Worm (Caenorhabditis elegans): ENCODE measurements around the gene R04E5.8.

The R04E5.8 gene

DNA sequence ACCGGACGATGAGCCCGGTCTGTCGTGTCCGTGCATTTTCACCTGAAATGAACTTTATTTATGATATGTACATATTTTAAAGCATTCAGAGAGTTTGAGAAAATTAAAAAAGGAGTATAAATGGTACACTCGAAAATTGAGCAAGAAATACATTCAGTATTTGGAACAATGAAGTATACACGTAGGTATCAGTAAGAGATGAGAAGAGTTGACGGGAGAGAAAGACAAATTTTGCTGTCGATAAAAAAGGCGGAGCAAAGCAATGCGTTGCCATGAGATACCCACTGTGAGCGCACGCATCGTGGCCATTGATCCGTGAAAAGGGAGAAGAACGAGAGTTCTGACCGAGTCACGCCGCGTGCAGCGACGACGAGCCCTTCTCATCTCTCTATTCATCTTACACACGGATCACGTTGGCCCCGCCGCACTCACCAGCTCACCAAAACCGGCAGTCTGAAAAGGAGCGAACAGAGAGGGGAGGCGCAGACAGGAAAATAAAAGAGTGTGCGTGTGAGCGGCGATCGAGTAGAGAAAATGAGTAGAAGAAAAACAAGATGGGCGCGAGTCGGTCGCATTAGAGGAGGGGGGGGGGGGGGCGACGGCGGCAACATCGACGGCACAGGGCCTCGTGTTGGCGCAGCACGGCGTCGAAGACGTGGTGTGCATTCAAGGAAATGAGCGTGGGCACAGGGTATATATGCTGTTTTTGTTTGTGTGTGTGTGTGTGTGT is at the start of gene R04E5.8 (continued):
- TF ChIP-seq atf-7 (tag; optimal IDR thresholded peaks at IDR 0.05), result peak; percentile 42
- TF ChIP-seq nhr-27 (tag; optimal IDR thresholded peaks at IDR 0.05), result no peak
- TF ChIP-seq attf-5 (GFP tag; optimal IDR thresholded peaks at IDR 0.05), result peak; percentile 68
- peak; percentile 9; the same call in 1 of the 2 replicates for TF ChIP-seq hmg-20 (GFP tag; IDR thresholded peaks at IDR 0.05)
- no peak for TF ChIP-seq Y53F4B.3 (GFP tag; IDR thresholded peaks at IDR 0.05)
- no peak for TF ChIP-seq aptf-3 (GFP tag; IDR thresholded peaks at IDR 0.05)
- TF ChIP-seq C17E4.6 (GFP tag; IDR thresholded peaks at IDR 0.05), result no peak
- TF ChIP-seq F57C9.4 (tag; optimal IDR thresholded peaks at IDR 0.05), result no peak
- TF ChIP-seq athp-1 (tag; optimal IDR thresholded peaks at IDR 0.05), result peak; percentile 20
- TF ChIP-seq dox-1 (GFP tag; IDR thresholded peaks at IDR 0.05), result peak; percentile 71
- no peak for TF ChIP-seq F49E8.2 (tag; optimal IDR thresholded peaks at IDR 0.05; ENCODE audit: insufficient read depth)
- no peak for TF ChIP-seq attf-3 (GFP tag; conservative IDR thresholded peaks at IDR 0.05)
- no peak for TF ChIP-seq ets-4 (GFP tag; optimal IDR thresholded peaks at IDR 0.05)
- no peak for TF ChIP-seq efl-1 (GFP tag; optimal IDR thresholded peaks at IDR 0.05)
- TF ChIP-seq lin-40 (tag; optimal IDR thresholded peaks at IDR 0.05), result peak; percentile 46
- no peak for TF ChIP-seq Y67H2A.10 (GFP tag; conservative IDR thresholded peaks at IDR 0.05)
- TF ChIP-seq cebp-1 (GFP tag; IDR thresholded peaks at IDR 0.05), result no peak
- peak; percentile 63 for TF ChIP-seq cebp-1 (tag; optimal IDR thresholded peaks at IDR 0.05)
- TF ChIP-seq zfh-2 (GFP tag; conservative IDR thresholded peaks at IDR 0.05), result peak; percentile 97
- TF ChIP-seq B0035.1 (tag; optimal IDR thresholded peaks at IDR 0.05), result no peak
- TF ChIP-seq cebp-2 (GFP tag; IDR thresholded peaks at IDR 0.05), result no peak
- TF ChIP-seq ccch-3 (GFP tag; optimal IDR thresholded peaks at IDR 0.05), result no peak
- no peak for TF ChIP-seq Y95B8A.8 (GFP tag; IDR thresholded peaks at IDR 0.05)
- TF ChIP-seq ama-1 (optimal IDR thresholded peaks at IDR 0.05), result no peak
- no peak for TF ChIP-seq ama-1 (GFP tag; optimal IDR thresholded peaks at IDR 0.05)
- no peak for TF ChIP-seq Y56A3A.18 (GFP tag; IDR thresholded peaks at IDR 0.05)
- TF ChIP-seq snpc-4 (GFP tag; optimal IDR thresholded peaks at IDR 0.05), result no peak
- peak in 1 of 4 experiments; percentile 32 for TF ChIP-seq snpc-4 (tag; optimal IDR thresholded peaks at IDR 0.05)
- no peak for TF ChIP-seq bed-1 (GFP tag; IDR thresholded peaks at IDR 0.05)
- TF ChIP-seq F10E7.11 (tag; optimal IDR thresholded peaks at IDR 0.05), result no peak
- no peak for TF ChIP-seq hlh-26 (GFP tag; conservative IDR thresholded peaks at IDR 0.05)
- TF ChIP-seq ztf-6 (GFP tag; IDR thresholded peaks at IDR 0.05), result no peak
- TF ChIP-seq mcd-1 (GFP tag; IDR thresholded peaks at IDR 0.05), result peak; percentile 33; the same call in 1 of the 2 replicates
- peak in 1 of 3 experiments; percentile 21 for TF ChIP-seq lin-35 (GFP tag; optimal IDR thresholded peaks at IDR 0.05)
- no peak for TF ChIP-seq repo-1 (tag; optimal IDR thresholded peaks at IDR 0.05)
- TF ChIP-seq mxl-1 (tag; optimal IDR thresholded peaks at IDR 0.05), result no peak
- TF ChIP-seq lsl-1 (GFP tag; optimal IDR thresholded peaks at IDR 0.05), result no peak
- no peak for TF ChIP-seq akir-1 (GFP tag; optimal IDR thresholded peaks at IDR 0.05)
- no peak for TF ChIP-seq F23B12.7 (tag; optimal IDR thresholded peaks at IDR 0.05; ENCODE audit: insufficient read depth)
- no peak for TF ChIP-seq lir-1 (GFP tag; conservative IDR thresholded peaks at IDR 0.05)
- no peak for TF ChIP-seq D2030.7 (GFP tag; IDR thresholded peaks at IDR 0.05)
- peak; percentile 90 for TF ChIP-seq egrh-3 (GFP tag; IDR thresholded peaks at IDR 0.05)

All from whole organism, young adult.